Worm (Caenorhabditis elegans) whole organism, young adult: Measurements from ENCODE around the gene nstp-7.

Experiments
- F55B11.4 ChIP-seq: sonication (generic microtip); optimal IDR thresholded peaks from 2 replicates; lab custom pipeline; 2016; ENCODE audit warnings: missing compliant biosample characterization, missing genetic modification characterization, borderline replicate concordance; ENCODE audit not compliant: insufficient read depth
- ceh-58 ChIP-seq: fragments of 200-800 bp; sonication (Bioruptor generic); IDR thresholded peaks from 2 replicates; pipeline ENCODE4 v1.3.6; 2022; ENCODE audit warnings: missing genetic modification characterization, missing compliant biosample characterization
- dpl-1 ChIP-seq: fragments of 150-350 bp; optimal IDR thresholded peaks from 2 replicates; lab custom pipeline; 2014; ENCODE audit warnings: missing biosample characterization, missing genetic modification reagents, missing genetic modification characterization
- gei-17 ChIP-seq: fragments of 200-800 bp; sonication (Bioruptor generic); optimal IDR thresholded peaks from 2 replicates; lab custom pipeline; 2018; ENCODE audit warnings: mild to moderate bottlenecking, missing genetic modification characterization, missing compliant biosample characterization
- lin-40 ChIP-seq: sonication (generic microtip); optimal IDR thresholded peaks from 2 replicates; lab custom pipeline; 2016; ENCODE audit warnings: missing genetic modification characterization, mild to moderate bottlenecking, missing compliant biosample characterization, missing genotype, missing genetic modification reagents
- madf-10 ChIP-seq: sonication (generic microtip); optimal IDR thresholded peaks from 2 replicates; lab custom pipeline; 2016; ENCODE audit warnings: mild to moderate bottlenecking, missing genetic modification characterization, missing compliant biosample characterization
- madf-8 ChIP-seq: fragments of 200-800 bp; sonication (Bioruptor generic); conservative IDR thresholded peaks from 2 replicates; pipeline ENCODE4 v1.3.6; 2022; ENCODE audit warnings: missing genetic modification reagents, missing genetic modification characterization, missing compliant biosample characterization
- mes-4 ChIP-seq: sonication (generic microtip); optimal IDR thresholded peaks from 2 replicates; lab custom pipeline; 2016; ENCODE audit warnings: missing genotype, missing genetic modification characterization, missing compliant biosample characterization
- mxl-1 ChIP-seq: sonication (generic microtip); optimal IDR thresholded peaks from 2 replicates; lab custom pipeline; 2016; ENCODE audit warnings: missing genetic modification characterization, missing compliant biosample characterization
- pha-4 ChIP-seq: fragments of 150-350 bp; sonication (generic microtip); optimal IDR thresholded peaks from 2 replicates; lab custom pipeline; 2014; ENCODE audit warnings: missing biosample characterization, missing genetic modification reagents, missing genetic modification characterization

DNA sequence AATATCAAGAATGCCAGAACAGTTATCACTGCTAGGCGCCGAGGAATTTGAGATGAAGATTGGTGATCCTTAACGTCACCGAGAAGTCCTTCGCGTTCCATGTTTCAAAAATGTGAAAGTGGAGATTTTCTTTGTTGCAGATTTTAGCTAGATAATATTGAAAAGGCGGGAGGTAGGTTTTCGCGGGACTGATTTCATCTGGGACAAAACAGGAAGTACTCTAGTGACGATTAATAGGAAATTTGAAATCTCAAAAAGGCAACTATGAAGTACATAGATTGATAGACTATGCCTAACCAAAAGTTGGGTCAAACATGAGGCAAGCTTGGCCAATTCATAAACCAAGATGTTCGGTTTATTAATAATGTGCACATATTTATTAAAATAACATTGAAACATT lies 28.6 kb upstream of the nstp-7 start, which contains the start of gene C14C6.8:
- TF ChIP-seq F55B11.4 (tag; lab: Kevin White, UChicago), result no peak
- no peak for TF ChIP-seq madf-10 (tag; lab: Kevin White, UChicago)
- no peak for TF ChIP-seq mxl-1 (tag; lab: Kevin White, UChicago)
- TF ChIP-seq lin-40 (tag; lab: Kevin White, UChicago), result no peak
- no peak for TF ChIP-seq ceh-58
- TF ChIP-seq dpl-1 (GFP tag; lab: Kevin White, UChicago), result no peak
- no peak for TF ChIP-seq madf-8 (GFP tag; lab: Robert Waterston, UW)
- no peak for TF ChIP-seq gei-17 (GFP tag; lab: Kevin White, UChicago)
- no peak for TF ChIP-seq mes-4 (tag; lab: Kevin White, UChicago)
- TF ChIP-seq pha-4 (tag; lab: Kevin White, UChicago), result no peak
